Fruit fly (Drosophila melanogaster): ENCODE data around the gene CG34183.

The CG34183 gene

dm6 chr2L:9886086-9886485, 4.5 kb downstream of the CG34183 start, which contains the start of gene nAChRalpha6:
nAChRalpha6 (minus strand) TSS chr2L:9886250.
- TF ChIP-seq Sin3A (optimal IDR thresholded peaks at IDR 0.05), result no peak
- TF ChIP-seq insv (optimal IDR thresholded peaks at IDR 0.05), result no peak
- no peak for TF ChIP-seq Myc (optimal IDR thresholded peaks at IDR 0.05)
- no peak for TF ChIP-seq ttk (optimal IDR thresholded peaks at IDR 0.05)
- TF ChIP-seq h (optimal IDR thresholded peaks at IDR 0.05), result no peak
- TF ChIP-seq psq (optimal IDR thresholded peaks at IDR 0.05), result no peak

dm6 chr2L:9882393-9882971, 8.1 kb downstream of the CG34183 start:
- TF ChIP-seq Sin3A (optimal IDR thresholded peaks at IDR 0.05) (no peak), psq (optimal IDR thresholded peaks at IDR 0.05) (no peak)

- TF ChIP-seq psq (optimal IDR thresholded peaks at IDR 0.05) (no peak), insv (optimal IDR thresholded peaks at IDR 0.05) (no peak), ttk (optimal IDR thresholded peaks at IDR 0.05) (no peak), h (optimal IDR thresholded peaks at IDR 0.05) (no peak), Sin3A (optimal IDR thresholded peaks at IDR 0.05) (no peak), Myc (optimal IDR thresholded peaks at IDR 0.05) (no peak)
Observed at dm6 chr2L:9864337-9864736, 26.2 kb downstream of the CG34183 start.

- no peak for TF ChIP-seq ttk (optimal IDR thresholded peaks at IDR 0.05)
Observed at dm6 chr2L:9863479-9863878, 27.1 kb downstream of the CG34183 start.

dm6 chr2L:9862964-9863363, 27.6 kb downstream of the CG34183 start:
- TF ChIP-seq Sin3A (optimal IDR thresholded peaks at IDR 0.05) (no peak), h (optimal IDR thresholded peaks at IDR 0.05) (no peak), ttk (optimal IDR thresholded peaks at IDR 0.05) (no peak), Myc (optimal IDR thresholded peaks at IDR 0.05) (no peak), insv (optimal IDR thresholded peaks at IDR 0.05) (no peak), psq (optimal IDR thresholded peaks at IDR 0.05) (no peak)

dm6 chr2L:9850788-9851187, 39.8 kb downstream of the CG34183 start:
- no peak for TF ChIP-seq h (optimal IDR thresholded peaks at IDR 0.05)
- TF ChIP-seq ttk (optimal IDR thresholded peaks at IDR 0.05), result no peak
- no peak for TF ChIP-seq insv (optimal IDR thresholded peaks at IDR 0.05)
- no peak for TF ChIP-seq Sin3A (optimal IDR thresholded peaks at IDR 0.05)
- no peak for TF ChIP-seq Myc (optimal IDR thresholded peaks at IDR 0.05)
- TF ChIP-seq psq (optimal IDR thresholded peaks at IDR 0.05), result no peak
